Worm (Caenorhabditis elegans) whole organism, L1 larva: ENCODE measurements around the gene alh-4.

Experiments
- hpl-2 ChIP-seq: fragments of 150-350 bp; optimal IDR thresholded peaks from 2 replicates; lab custom pipeline; 2014; ENCODE audit warnings: missing biosample characterization, missing genetic modification reagents, missing genetic modification characterization
- isw-1 ChIP-seq: fragments of 200-800 bp; sonication (Bioruptor generic); IDR thresholded peaks from 2 replicates; pipeline ENCODE4 v1.3.6; 2022; ENCODE audit warnings: missing genetic modification characterization, missing compliant biosample characterization
- jun-1 ChIP-seq: fragments of 150-350 bp; optimal IDR thresholded peaks from 2 replicates; lab custom pipeline; 2014; ENCODE audit warnings: missing biosample characterization, missing genetic modification reagents, missing genetic modification characterization
- lin-15B ChIP-seq: fragments of 150-350 bp; sonication (generic microtip); optimal IDR thresholded peaks from 3 replicates; lab custom pipeline; 2014; ENCODE audit warnings: missing biosample characterization, missing genetic modification characterization
- lin-39 ChIP-seq: fragments of 150-350 bp; optimal IDR thresholded peaks from 2 replicates; lab custom pipeline; 2014; ENCODE audit warnings: missing biosample characterization, missing genetic modification reagents, missing genetic modification characterization
- mdl-1 ChIP-seq, 2 experiments: fragments of 150-350 bp; optimal IDR thresholded peaks; 2 replicates each; lab custom pipeline; 2014 to 2017; ENCODE audit warnings: missing biosample characterization in 2 of 2, missing genetic modification characterization in 2 of 2, inconsistent platforms in 1 of 2
- skn-1 ChIP-seq: fragments of 150-350 bp; optimal IDR thresholded peaks from 2 replicates; lab custom pipeline; 2014; ENCODE audit warnings: missing biosample characterization, missing genetic modification characterization
- unc-62 ChIP-seq: fragments of 150-350 bp; optimal IDR thresholded peaks from 2 replicates; lab custom pipeline; 2014; ENCODE audit warnings: missing biosample characterization, missing genetic modification reagents, missing genetic modification characterization

DNA sequence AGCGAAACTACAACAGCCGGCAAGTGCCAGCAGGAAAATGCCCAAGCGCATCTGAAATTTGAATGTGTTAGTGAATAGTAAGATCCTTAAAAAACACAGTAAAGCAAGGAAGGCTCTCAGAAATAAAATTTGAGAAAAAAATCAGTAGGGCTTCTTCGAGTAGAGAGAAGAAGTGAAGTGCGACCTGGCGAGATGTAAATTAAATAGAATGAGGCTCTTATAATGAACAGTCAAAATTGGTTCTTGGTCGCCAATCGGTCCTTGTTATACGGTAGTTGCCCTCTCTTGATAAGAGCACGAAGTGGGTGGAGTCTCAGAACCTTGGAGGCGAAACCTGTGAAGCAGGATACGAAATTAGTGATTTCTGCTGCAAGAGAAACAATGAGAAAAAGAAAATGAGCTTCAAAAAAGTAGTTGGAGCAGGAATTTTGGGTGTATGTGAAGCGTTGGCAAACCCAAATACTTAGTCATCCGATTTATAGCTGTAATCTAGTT, 20.9 kb downstream of the alh-4 start, which contains the start of gene bcf-1:
- no peak for TF ChIP-seq lin-39
- TF ChIP-seq skn-1 (tag; lab: Kevin White, UChicago), result no peak
- TF ChIP-seq unc-62 (GFP tag; lab: Kevin White, UChicago), result no peak
- no peak for TF ChIP-seq hpl-2
- no peak for TF ChIP-seq mdl-1 (tag; optimal IDR thresholded peaks at IDR 0.05; lab: Kevin White, UChicago)
- TF ChIP-seq isw-1 (GFP tag; lab: Robert Waterston, UW), result no peak
- no peak for TF ChIP-seq jun-1
- TF ChIP-seq lin-15B (tag; lab: Kevin White, UChicago), result no peak
